Fruit fly (Drosophila melanogaster): ENCODE data around the gene CG14408.

The CG14408 gene

dm6 chrX:14846116-14846614 lies 14.3 kb upstream of the CG14408 start:
- no peak for TF ChIP-seq psq (optimal IDR thresholded peaks at IDR 0.05)
- TF ChIP-seq EcR (GFP tag; optimal IDR thresholded peaks at IDR 0.05), result peak in 1 of 2 experiments; percentile 65

dm6 chrX:14844657-14845056 lies 12.8 kb upstream of the CG14408 start, which contains the start of gene CG12539:
TSS of gene CG12539 (minus strand) at chrX:14844757.
- no peak for TF ChIP-seq usp (GFP tag; optimal IDR thresholded peaks at IDR 0.05)
- TF ChIP-seq psq (optimal IDR thresholded peaks at IDR 0.05), result no peak
- no peak for TF ChIP-seq EcR (GFP tag; optimal IDR thresholded peaks at IDR 0.05)
- TF ChIP-seq pan (optimal IDR thresholded peaks at IDR 0.05), result no peak
- no peak for TF ChIP-seq Dll (optimal IDR thresholded peaks at IDR 0.05)
- no peak for TF ChIP-seq CG8478 (optimal IDR thresholded peaks at IDR 0.05)

dm6 chrX:14841893-14842505 lies 10.2 kb upstream of the CG14408 start:
- no peak for TF ChIP-seq CG8478 (optimal IDR thresholded peaks at IDR 0.05)

DNA sequence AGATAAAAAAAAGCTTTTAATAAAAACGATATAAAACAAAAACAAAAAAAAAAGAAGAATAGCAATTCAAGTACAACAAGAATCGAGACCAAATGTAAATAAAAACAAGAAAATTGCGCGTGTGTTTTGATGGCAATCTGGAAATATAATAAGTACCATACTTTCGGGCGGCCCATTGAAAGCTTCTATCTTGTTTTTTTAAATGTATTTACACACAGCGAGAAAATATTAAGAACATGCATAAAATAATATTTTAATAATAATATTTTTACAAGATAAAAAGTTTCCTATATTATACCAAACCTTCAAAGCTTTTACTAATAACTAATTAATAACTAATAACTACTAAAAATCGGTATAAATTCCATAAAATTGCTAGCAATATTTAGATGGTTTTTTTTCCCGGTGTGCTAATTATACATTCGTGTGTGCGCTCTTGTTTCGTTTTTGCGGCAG lies 8.6 kb upstream of the CG14408 start:
- no peak for TF ChIP-seq EcR (GFP tag; optimal IDR thresholded peaks at IDR 0.05)
- no peak for TF ChIP-seq usp (GFP tag; optimal IDR thresholded peaks at IDR 0.05)
- TF ChIP-seq pan (optimal IDR thresholded peaks at IDR 0.05), result no peak
- no peak for TF ChIP-seq CG8478 (optimal IDR thresholded peaks at IDR 0.05)
- no peak for TF ChIP-seq psq (optimal IDR thresholded peaks at IDR 0.05)
- no peak for TF ChIP-seq Dll (optimal IDR thresholded peaks at IDR 0.05)

dm6 chrX:14839739-14840347 lies 8.0 kb upstream of the CG14408 start:
- no peak for TF ChIP-seq usp (GFP tag; optimal IDR thresholded peaks at IDR 0.05)
- no peak for TF ChIP-seq EcR (GFP tag; optimal IDR thresholded peaks at IDR 0.05)
- no peak for TF ChIP-seq Dll (optimal IDR thresholded peaks at IDR 0.05)
- no peak for TF ChIP-seq pan (optimal IDR thresholded peaks at IDR 0.05)
- no peak for TF ChIP-seq CG8478 (optimal IDR thresholded peaks at IDR 0.05)
- TF ChIP-seq psq (optimal IDR thresholded peaks at IDR 0.05), result no peak

DNA sequence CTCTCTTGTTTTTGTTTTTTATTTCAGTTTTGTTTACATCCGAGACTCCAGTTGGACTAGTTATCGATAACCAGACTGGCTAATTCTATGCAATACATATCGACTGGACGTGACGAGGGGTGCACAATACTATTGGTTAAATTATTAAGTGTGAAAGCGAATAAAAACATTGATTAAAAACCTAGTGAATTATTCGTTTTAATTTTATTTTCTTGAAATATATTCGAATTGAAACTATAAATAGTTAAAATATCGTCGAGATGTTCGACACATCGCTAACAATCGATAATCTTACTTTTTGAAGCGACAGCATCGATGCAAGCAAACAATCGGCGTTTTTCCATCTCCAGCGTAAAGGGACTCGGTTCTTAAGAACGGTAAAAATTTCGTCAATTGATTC lies 7.2 kb upstream of the CG14408 start, which contains the start of the genes CG32590 and Flo2:
Gene CG32590 (minus strand): TSS at position 60 of the 400 bp plus-strand sequence.
Gene Flo2 (plus strand): TSS at position 330 of the 400 bp plus-strand sequence.
- TF ChIP-seq pan (optimal IDR thresholded peaks at IDR 0.05) (no peak), CG8478 (optimal IDR thresholded peaks at IDR 0.05) (no peak), usp (GFP tag; optimal IDR thresholded peaks at IDR 0.05) (no peak), EcR (GFP tag; optimal IDR thresholded peaks at IDR 0.05) (no peak), Dll (optimal IDR thresholded peaks at IDR 0.05) (no peak)

dm6 chrX:14837983-14838382 lies 6.2 kb upstream of the CG14408 start, which contains the start of gene Grx5:
TSS of gene Grx5 (minus strand) at chrX:14838198.
- TF ChIP-seq Dll (optimal IDR thresholded peaks at IDR 0.05) (no peak), usp (GFP tag; optimal IDR thresholded peaks at IDR 0.05) (no peak), pan (optimal IDR thresholded peaks at IDR 0.05) (no peak), psq (optimal IDR thresholded peaks at IDR 0.05) (no peak), EcR (GFP tag; optimal IDR thresholded peaks at IDR 0.05) (no peak), CG8478 (optimal IDR thresholded peaks at IDR 0.05) (no peak)

- TF ChIP-seq usp (GFP tag; optimal IDR thresholded peaks at IDR 0.05) (no peak), EcR (GFP tag; optimal IDR thresholded peaks at IDR 0.05) (no peak), Dll (optimal IDR thresholded peaks at IDR 0.05) (no peak), CG8478 (optimal IDR thresholded peaks at IDR 0.05) (no peak), pan (optimal IDR thresholded peaks at IDR 0.05) (no peak), psq (optimal IDR thresholded peaks at IDR 0.05) (no peak)
These were observed 4.6 kb upstream of the CG14408 start, which contains the start of gene CG14410 for dm6 chrX:14836425-14836824. TSS of gene CG14410 (plus strand) at chrX:14836725.

- TF ChIP-seq psq (optimal IDR thresholded peaks at IDR 0.05) (no peak), pan (optimal IDR thresholded peaks at IDR 0.05) (no peak), EcR (GFP tag; optimal IDR thresholded peaks at IDR 0.05) (no peak), CG8478 (optimal IDR thresholded peaks at IDR 0.05) (no peak), Dll (optimal IDR thresholded peaks at IDR 0.05) (no peak), usp (GFP tag; optimal IDR thresholded peaks at IDR 0.05) (no peak)
These were observed 900 bp upstream of the CG14408 start, which contains the start of gene CG14411 for dm6 chrX:14832562-14833303. TSS of gene CG14411 (plus strand) at chrX:14832647.

- no peak for TF ChIP-seq usp (GFP tag; optimal IDR thresholded peaks at IDR 0.05)
- no peak for TF ChIP-seq EcR (GFP tag; optimal IDR thresholded peaks at IDR 0.05)
- TF ChIP-seq pan (optimal IDR thresholded peaks at IDR 0.05), result no peak
- no peak for TF ChIP-seq Dll (optimal IDR thresholded peaks at IDR 0.05)
- no peak for TF ChIP-seq CG8478 (optimal IDR thresholded peaks at IDR 0.05)
- no peak for TF ChIP-seq psq (optimal IDR thresholded peaks at IDR 0.05)
These were observed 4.2 kb downstream of the CG14408 start for dm6 chrX:14827643-14828042.

DNA sequence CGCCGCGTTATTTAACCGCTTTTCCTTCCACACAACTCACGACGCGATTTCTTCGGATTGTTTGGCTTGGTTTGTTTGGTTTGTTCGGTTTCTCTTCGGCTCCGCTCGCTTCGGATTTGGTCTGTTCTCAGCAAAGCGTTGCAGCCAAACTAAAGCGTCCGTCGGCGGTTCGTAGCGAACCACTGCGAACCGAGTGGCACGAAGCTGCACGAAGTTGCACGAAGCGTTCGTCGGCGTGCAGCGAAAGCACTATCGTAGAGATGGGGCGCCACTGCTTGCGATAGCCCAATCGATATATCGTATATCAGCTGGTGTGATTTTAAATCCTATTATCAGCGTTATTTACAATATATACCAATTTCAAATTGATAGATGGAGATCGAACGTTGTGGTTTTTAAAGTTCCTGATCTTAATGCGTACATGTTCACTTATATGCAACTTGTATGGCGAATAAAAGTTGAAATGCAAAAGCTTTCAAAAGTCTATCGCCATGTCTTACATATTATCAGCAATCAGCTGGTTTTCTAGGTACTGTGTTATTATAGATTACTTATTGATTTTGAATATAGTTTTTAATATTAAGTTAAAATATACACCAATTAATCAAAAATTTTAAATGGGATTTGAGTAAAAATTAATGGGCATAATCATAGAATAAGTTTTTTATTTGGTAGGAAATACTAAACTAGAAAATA lies 5.8 kb downstream of the CG14408 start, which contains the start of gene rut:
Gene rut (minus strand): TSS at position 152 of the 696 bp plus-strand sequence.
- no peak for TF ChIP-seq Dll (optimal IDR thresholded peaks at IDR 0.05)
- no peak for TF ChIP-seq EcR (GFP tag; optimal IDR thresholded peaks at IDR 0.05)
- TF ChIP-seq pan (optimal IDR thresholded peaks at IDR 0.05), result no peak
- TF ChIP-seq usp (GFP tag; optimal IDR thresholded peaks at IDR 0.05), result no peak
- TF ChIP-seq psq (optimal IDR thresholded peaks at IDR 0.05), result no peak
- TF ChIP-seq CG8478 (optimal IDR thresholded peaks at IDR 0.05), result no peak

Data from whole organism.